Worm (Caenorhabditis elegans): Measurements from ENCODE around the gene kel-1.
A peak's percentile ranks its signal among the peaks of the same experiment; 100 is the strongest.

kel-1 gene

DNA sequence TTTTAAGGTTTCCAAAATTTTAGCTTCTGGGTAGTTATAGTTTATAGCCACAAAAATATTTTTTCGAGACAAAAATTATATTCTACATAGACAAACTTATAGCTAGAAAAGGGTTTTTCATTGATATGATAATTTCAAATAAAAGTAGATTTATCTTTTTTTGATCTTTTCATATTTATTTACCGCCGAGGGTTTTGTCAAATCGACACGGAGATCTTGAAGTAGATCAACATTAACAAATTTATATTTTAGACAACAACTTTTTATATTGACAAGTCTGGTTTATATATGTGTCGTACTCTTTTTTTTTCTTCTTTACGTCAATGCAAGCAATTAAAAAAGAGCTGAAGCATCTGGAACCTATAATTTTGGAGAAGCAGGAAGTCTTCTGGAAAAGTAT is 29.9 kb upstream of the kel-1 start:
- TF ChIP-seq nhr-76 (tag; optimal IDR thresholded peaks at IDR 0.05) (no peak), mdl-1 (tag; optimal IDR thresholded peaks at IDR 0.05) (no peak), hlh-11 (tag; optimal IDR thresholded peaks at IDR 0.05) (no peak), F26F4.8 (GFP tag; conservative IDR thresholded peaks at IDR 0.05) (no peak), aha-1 (tag) (no peak), egl-43 (GFP tag; IDR thresholded peaks at IDR 0.05) (no peak), pha-4 (GFP tag; IDR thresholded peaks at IDR 0.05) (no peak), pha-4 (tag; optimal IDR thresholded peaks at IDR 0.05) (no peak), cey-2 (tag; optimal IDR thresholded peaks at IDR 0.05; ENCODE audit: borderline replicate concordance, insufficient read depth) (no peak), zag-1 (tag; optimal IDR thresholded peaks at IDR 0.05) (no peak), duxl-1 (tag; optimal IDR thresholded peaks at IDR 0.05; ENCODE audit: poor library complexity) (no peak), nhr-77 (tag; optimal IDR thresholded peaks at IDR 0.05) (no peak), vab-7 (GFP tag; IDR thresholded peaks at IDR 0.05) (no peak), Y48G9A.11 (GFP tag; IDR thresholded peaks at IDR 0.05) (no peak), nhr-28 (tag; optimal IDR thresholded peaks at IDR 0.05) (no peak), nhr-10 (tag; optimal IDR thresholded peaks at IDR 0.05) (no peak), gei-8 (GFP tag; optimal IDR thresholded peaks at IDR 0.05) (no peak)

DNA sequence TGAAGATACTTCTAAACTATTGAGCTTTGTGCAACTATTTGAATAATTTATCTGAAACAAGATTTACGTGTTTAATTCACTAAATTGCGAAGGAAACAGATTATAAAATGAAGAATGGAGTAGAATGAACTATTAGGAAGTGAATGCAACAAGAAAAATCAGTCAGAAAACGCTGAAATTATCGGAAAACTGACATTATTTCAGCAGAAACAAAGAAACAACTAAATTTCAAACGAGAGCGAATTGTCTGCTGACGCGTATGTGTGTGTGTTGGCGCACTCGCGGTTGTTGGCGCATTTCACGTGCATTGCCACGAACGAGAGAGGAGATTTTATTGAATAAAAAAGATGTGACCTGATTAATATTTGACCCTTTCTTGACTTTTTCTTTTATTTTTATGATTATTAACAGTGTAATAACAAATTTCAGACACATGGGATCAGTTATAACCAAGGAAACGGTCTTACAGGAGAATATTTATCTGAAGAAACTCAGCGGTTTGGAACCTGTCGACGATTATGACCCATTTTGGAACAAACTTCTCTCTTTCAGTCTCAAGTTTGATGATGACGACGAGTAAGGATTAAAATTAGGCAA is 12.8 kb upstream of the kel-1 start, which contains the start of the genes trr-1 and C47D12.2:
trr-1 (minus strand) TSS at position 51 of the 597 bp plus-strand sequence.
C47D12.2 (plus strand) TSS at position 430 of the 597 bp plus-strand sequence.
- TF ChIP-seq hmg-1.1 (GFP tag; IDR thresholded peaks at IDR 0.05) (peak; percentile 54; the same call in 1 of the 2 replicates), arid-1 (GFP tag; conservative IDR thresholded peaks at IDR 0.05) (no peak), nhr-10 (tag; optimal IDR thresholded peaks at IDR 0.05) (no peak), unc-39 (tag; optimal IDR thresholded peaks at IDR 0.05) (no peak), ztf-11 (tag; optimal IDR thresholded peaks at IDR 0.05) (no peak), pha-4 (GFP tag; IDR thresholded peaks at IDR 0.05) (no peak), pha-4 (tag; optimal IDR thresholded peaks at IDR 0.05) (peak; percentile 67), egl-43 (GFP tag; IDR thresholded peaks at IDR 0.05) (no peak), dmd-6 (GFP tag; IDR thresholded peaks at IDR 0.05) (peak; percentile 22; the same call in 1 of the 2 replicates), nhr-48 (tag; optimal IDR thresholded peaks at IDR 0.05) (no peak), lin-13 (GFP tag; optimal IDR thresholded peaks at IDR 0.05) (no peak), lin-38 (GFP tag; IDR thresholded peaks at IDR 0.05) (no peak), fkh-10 (GFP tag; optimal IDR thresholded peaks at IDR 0.05) (no peak), nhr-111 (GFP tag; optimal IDR thresholded peaks at IDR 0.05) (no peak), dmd-9 (GFP tag; IDR thresholded peaks at IDR 0.05) (no peak), mes-2 (tag; optimal IDR thresholded peaks at IDR 0.05; ENCODE audit: poor library complexity, severe bottlenecking) (peak; percentile 85), lin-39 (tag; optimal IDR thresholded peaks at IDR 0.05) (no peak), lin-1 (GFP tag; IDR thresholded peaks at IDR 0.05) (no peak), unc-130 (GFP tag; optimal IDR thresholded peaks at IDR 0.05) (peak; percentile 14), snpc-1.2 (GFP tag; IDR thresholded peaks at IDR 0.05) (no peak), nhr-6 (tag; optimal IDR thresholded peaks at IDR 0.05) (peak; percentile 81), hif-1 (tag; optimal IDR thresholded peaks at IDR 0.05) (no peak), egl-27 (tag; optimal IDR thresholded peaks at IDR 0.05) (no peak), nhr-11 (tag; optimal IDR thresholded peaks at IDR 0.05) (peak; percentile 29), nhr-76 (tag; optimal IDR thresholded peaks at IDR 0.05) (no peak), F10B5.3 (tag; optimal IDR thresholded peaks at IDR 0.05) (no peak), zag-1 (tag; optimal IDR thresholded peaks at IDR 0.05) (no peak), attf-4 (tag; optimal IDR thresholded peaks at IDR 0.05) (no peak), mxl-2 (GFP tag; conservative IDR thresholded peaks at IDR 0.05) (no peak), nhr-102 (tag; optimal IDR thresholded peaks at IDR 0.05) (no peak), aha-1 (tag) (peak; percentile 98), mep-1 (tag; optimal IDR thresholded peaks at IDR 0.05) (no peak), ama-1 (optimal IDR thresholded peaks at IDR 0.05) (no peak), unc-62 (GFP tag; optimal IDR thresholded peaks at IDR 0.05 in 1 of 2) (peak in 1 of 2 experiments; percentile 98), unc-62 (tag; optimal IDR thresholded peaks at IDR 0.05) (no peak), dpl-1 (GFP tag; optimal IDR thresholded peaks at IDR 0.05) (peak; percentile 87), duxl-1 (tag; optimal IDR thresholded peaks at IDR 0.05; ENCODE audit: poor library complexity) (no peak), lsy-2 (tag; optimal IDR thresholded peaks at IDR 0.05) (peak in 1 of 2 experiments; percentile 34), hlh-11 (tag; optimal IDR thresholded peaks at IDR 0.05) (peak; percentile 65), ceh-44 (GFP tag; IDR thresholded peaks at IDR 0.05) (no peak)
